Worm (Caenorhabditis elegans): ENCODE results near the gene srj-57.

Gene srj-57

DNA sequence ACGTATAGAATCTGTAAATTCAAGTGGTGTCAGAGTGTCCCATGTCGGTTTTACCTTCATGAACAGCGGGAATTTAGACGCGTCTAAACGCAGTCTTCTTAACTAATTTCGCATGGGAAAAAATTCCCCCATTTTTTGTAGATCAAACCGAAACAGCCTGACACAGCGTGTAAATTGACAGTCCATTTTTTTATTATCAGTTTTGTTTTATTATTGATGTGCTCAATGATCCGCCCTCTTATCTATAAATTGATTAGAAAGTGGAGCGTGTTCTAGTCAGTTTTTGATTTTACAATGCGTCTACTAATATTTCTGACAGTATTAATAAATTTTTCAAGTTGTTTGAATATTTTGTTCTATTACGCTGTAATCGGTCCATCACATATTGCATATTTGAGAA lies 6.3 kb downstream of the srj-57 start, which contains the start of gene ugt-53:
Gene ugt-53 (plus strand): TSS at position 273 of the 400 bp plus-strand sequence.
- TF ChIP-seq mcd-1 (GFP tag; IDR thresholded peaks at IDR 0.05) (no peak), hmg-20 (GFP tag; IDR thresholded peaks at IDR 0.05) (no peak), lag-1 (GFP tag; IDR thresholded peaks at IDR 0.05) (no peak), nhr-179 (tag; optimal IDR thresholded peaks at IDR 0.05) (no peak), nhr-80 (tag; optimal IDR thresholded peaks at IDR 0.05) (peak; percentile 48), nhr-90 (tag; optimal IDR thresholded peaks at IDR 0.05) (no peak)

DNA sequence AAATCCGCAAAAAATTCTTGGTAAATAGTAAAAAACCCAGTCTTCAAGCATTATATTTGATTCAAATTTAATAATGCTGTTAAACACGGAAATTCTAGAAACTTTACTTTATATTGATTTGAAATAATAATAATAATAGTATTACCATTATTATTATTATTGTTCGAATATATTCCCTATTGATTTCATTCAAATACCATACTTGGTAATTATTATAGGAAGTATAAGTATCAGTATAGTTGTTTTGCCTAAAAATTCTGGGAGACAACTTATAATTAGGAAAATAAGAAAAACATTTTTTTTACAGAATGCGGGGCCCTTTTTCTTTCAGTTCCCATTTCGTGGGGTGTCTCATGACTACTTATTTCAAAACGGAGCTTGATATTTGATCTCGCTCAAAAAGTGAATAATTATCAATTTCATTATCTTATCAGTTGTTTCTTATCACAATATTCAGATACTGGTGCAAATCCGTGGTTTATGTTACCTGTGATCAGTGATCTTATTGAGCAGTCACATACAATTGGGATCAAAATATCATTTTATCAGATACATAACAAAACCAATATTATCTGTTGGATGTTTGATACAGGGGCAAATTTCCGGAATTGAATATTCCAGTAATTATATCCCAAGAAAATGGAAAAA lies 7.0 kb downstream of the srj-57 start, which contains the start of gene srj-49:
Gene srj-49 (minus strand): TSS at position 51 of the 648 bp plus-strand sequence.
- TF ChIP-seq pbrm-1 (GFP tag; IDR thresholded peaks at IDR 0.05) (no peak), T26A5.8 (tag; optimal IDR thresholded peaks at IDR 0.05) (no peak), snpc-1.1 (tag; optimal IDR thresholded peaks at IDR 0.05; ENCODE audit: insufficient read depth) (no peak), egl-44 (GFP tag; IDR thresholded peaks at IDR 0.05) (no peak), B0035.1 (tag; optimal IDR thresholded peaks at IDR 0.05) (no peak), B0261.1 (tag; optimal IDR thresholded peaks at IDR 0.05) (no peak), akir-1 (GFP tag; optimal IDR thresholded peaks at IDR 0.05) (no peak), pha-4 (tag; optimal IDR thresholded peaks at IDR 0.05) (no peak), gei-17 (GFP tag; optimal IDR thresholded peaks at IDR 0.05) (no peak), nhr-179 (tag; optimal IDR thresholded peaks at IDR 0.05) (no peak), F55B11.4 (tag; optimal IDR thresholded peaks at IDR 0.05; ENCODE audit: borderline replicate concordance, insufficient read depth) (no peak), bed-2 (GFP tag; IDR thresholded peaks at IDR 0.05) (no peak), hmg-1.2 (GFP tag; IDR thresholded peaks at IDR 0.05) (no peak), lag-1 (GFP tag; IDR thresholded peaks at IDR 0.05) (no peak), snpc-1.3 (tag; optimal IDR thresholded peaks at IDR 0.05; ENCODE audit: insufficient read depth) (no peak), bed-1 (GFP tag; IDR thresholded peaks at IDR 0.05) (no peak), lir-1 (GFP tag; conservative IDR thresholded peaks at IDR 0.05) (no peak), aptf-2 (GFP tag; conservative IDR thresholded peaks at IDR 0.05) (no peak)

DNA sequence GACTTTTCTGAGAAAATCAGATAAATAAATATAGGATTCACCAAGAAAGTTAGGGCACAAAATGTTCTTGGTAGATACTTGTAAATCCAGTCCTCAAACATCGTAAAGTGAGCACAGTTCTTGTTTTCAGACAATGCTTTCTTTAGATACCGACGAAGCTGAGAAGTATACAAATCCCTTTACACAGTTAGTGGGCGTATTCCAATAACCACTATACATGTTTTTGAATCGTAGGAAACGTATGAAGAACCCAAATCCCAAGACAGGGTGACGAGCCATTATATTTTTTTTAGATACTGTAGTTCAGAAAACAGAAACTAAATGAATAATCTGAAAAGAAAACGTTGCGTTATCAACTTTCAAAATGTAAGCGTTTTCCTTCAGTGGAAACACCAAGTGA lies 9.6 kb downstream of the srj-57 start, which contains the start of gene srj-44:
Gene srj-44 (minus strand): TSS at position 101 of the 400 bp plus-strand sequence.
- TF ChIP-seq B0261.1 (tag; optimal IDR thresholded peaks at IDR 0.05) (no peak), madf-3 (GFP tag; IDR thresholded peaks at IDR 0.05) (no peak), him-1 (tag; optimal IDR thresholded peaks at IDR 0.05) (no peak), nfya-2 (GFP tag; IDR thresholded peaks at IDR 0.05) (no peak), let-526 (GFP tag; IDR thresholded peaks at IDR 0.05) (no peak), let-607 (tag; optimal IDR thresholded peaks at IDR 0.05) (no peak), xnd-1 (tag; optimal IDR thresholded peaks at IDR 0.05) (no peak), attf-5 (GFP tag; optimal IDR thresholded peaks at IDR 0.05) (no peak), F39B2.1 (GFP tag; IDR thresholded peaks at IDR 0.05) (no peak), dox-1 (GFP tag; IDR thresholded peaks at IDR 0.05) (no peak), ztf-6 (GFP tag; IDR thresholded peaks at IDR 0.05) (no peak), F52B5.7 (tag; optimal IDR thresholded peaks at IDR 0.05) (no peak), pbrm-1 (GFP tag; IDR thresholded peaks at IDR 0.05) (no peak), rcor-1 (GFP tag; IDR thresholded peaks at IDR 0.05) (no peak), dpff-1 (tag; optimal IDR thresholded peaks at IDR 0.05) (no peak)

Measured in whole organism, young adult.